Fruit fly (Drosophila melanogaster) S2 (cell line): Measurements from ENCODE around the gene CG33332.

ENCODE experiments used
- CG8478 ChIP-seq: fragments of >200 bp; optimal IDR thresholded peaks from 2 replicates; lab custom pipeline; 2018
- CTCF ChIP-seq, 2 experiments: fragments of >200 bp; optimal IDR thresholded peaks; 2 replicates each; lab custom pipeline; 2018

- TF ChIP-seq CTCF (optimal IDR thresholded peaks at IDR 0.05; lab: Kevin White, UChicago) (no peak), CG8478 (lab: Kevin White, UChicago) (no peak)
Measured at dm6 chr3R:14853767-14854191, 32.5 kb upstream of the CG33332 start.
